Worm (Caenorhabditis elegans) whole organism, L4/young adult: ENCODE data around the gene irld-49.

Experiments
- W03F9.2 ChIP-seq: fragments of 150-350 bp; optimal IDR thresholded peaks from 2 replicates; lab custom pipeline; 2014; ENCODE audit warnings: missing biosample characterization, missing genetic modification characterization
- dao-5 ChIP-seq: sonication (generic microtip); optimal IDR thresholded peaks from 2 replicates; lab custom pipeline; 2016; ENCODE audit warnings: missing genotype, missing genetic modification characterization, moderate library complexity, missing compliant biosample characterization
- him-1 ChIP-seq: sonication (generic microtip); optimal IDR thresholded peaks from 2 replicates; lab custom pipeline; 2016; ENCODE audit warnings: missing genotype, missing genetic modification reagents, missing genetic modification characterization, missing compliant biosample characterization

- TF ChIP-seq W03F9.2 (no peak), him-1 (peak; percentile 91), dao-5 (tag; lab: Kevin White, UChicago) (no peak)
These were observed 30.0 kb downstream of the irld-49 start for ce11 chrII:2973940-2974402.
